Fruit fly (Drosophila melanogaster) whole organism, pupa: Measurements from ENCODE around the gene CG9213.

Experiments used
- CG10348 ChIP-seq: fragments of 200-800 bp; sonication (Bioruptor generic); IDR thresholded peaks from 2 replicates; pipeline ENCODE4 v1.3.6; 2022; ENCODE audit warnings: missing biosample characterization, missing genetic modification characterization
- CG13204 ChIP-seq: fragments of 200-800 bp; sonication (Bioruptor generic); optimal IDR thresholded peaks from 2 replicates; lab custom pipeline; 2018; ENCODE audit warnings: missing biosample characterization, mild to moderate bottlenecking, missing genetic modification characterization, moderate library complexity
- CG14655 ChIP-seq: fragments of 200-800 bp; sonication (Bioruptor generic); optimal IDR thresholded peaks from 3 replicates; lab custom pipeline; 2017; ENCODE audit warnings: mild to moderate bottlenecking, missing biosample characterization, missing genetic modification reagents, missing genetic modification characterization
- CG8159 ChIP-seq: fragments of 200-800 bp; sonication (Bioruptor generic); optimal IDR thresholded peaks from 3 replicates; lab custom pipeline; 2018; ENCODE audit warnings: missing biosample characterization, mild to moderate bottlenecking, missing genetic modification characterization, moderate library complexity
- CG8301 ChIP-seq: fragments of 200-800 bp; sonication (Bioruptor generic); optimal IDR thresholded peaks from 2 replicates; lab custom pipeline; 2018; ENCODE audit warnings: missing biosample characterization, mild to moderate bottlenecking, missing genetic modification characterization
- EcR ChIP-seq: fragments of 200-800 bp; sonication (Bioruptor generic); optimal IDR thresholded peaks from 3 replicates; lab custom pipeline; 2019; ENCODE audit warnings: missing biosample characterization, missing genetic modification characterization, mild to moderate bottlenecking, moderate library complexity, missing genetic modification reagents
- Pif1B ChIP-seq: fragments of 200-800 bp; sonication (Bioruptor generic); optimal IDR thresholded peaks from 3 replicates; lab custom pipeline; 2016; ENCODE audit warnings: missing biosample characterization, missing genetic modification characterization
- Snoo ChIP-seq: fragments of 200-800 bp; sonication (Bioruptor generic); optimal IDR thresholded peaks from 3 replicates; lab custom pipeline; 2017; ENCODE audit warnings: missing biosample characterization, mild to moderate bottlenecking, missing genetic modification characterization, inconsistent platforms
- fd96Ca ChIP-seq: fragments of 200-800 bp; sonication (Bioruptor generic); IDR thresholded peaks from 3 replicates; pipeline ENCODE4 v1.3.6; 2022; ENCODE audit warnings: missing biosample characterization, missing genetic modification characterization
- gl ChIP-seq: fragments of 200-800 bp; sonication (Bioruptor generic); optimal IDR thresholded peaks from 2 replicates; lab custom pipeline; 2018; ENCODE audit warnings: missing biosample characterization, mild to moderate bottlenecking, missing genetic modification characterization
- rn ChIP-seq: fragments of 200-800 bp; sonication (Bioruptor generic); IDR thresholded peaks from 2 replicates; pipeline ENCODE4 v1.3.6; 2022; ENCODE audit warnings: missing biosample characterization, missing genetic modification characterization

DNA sequence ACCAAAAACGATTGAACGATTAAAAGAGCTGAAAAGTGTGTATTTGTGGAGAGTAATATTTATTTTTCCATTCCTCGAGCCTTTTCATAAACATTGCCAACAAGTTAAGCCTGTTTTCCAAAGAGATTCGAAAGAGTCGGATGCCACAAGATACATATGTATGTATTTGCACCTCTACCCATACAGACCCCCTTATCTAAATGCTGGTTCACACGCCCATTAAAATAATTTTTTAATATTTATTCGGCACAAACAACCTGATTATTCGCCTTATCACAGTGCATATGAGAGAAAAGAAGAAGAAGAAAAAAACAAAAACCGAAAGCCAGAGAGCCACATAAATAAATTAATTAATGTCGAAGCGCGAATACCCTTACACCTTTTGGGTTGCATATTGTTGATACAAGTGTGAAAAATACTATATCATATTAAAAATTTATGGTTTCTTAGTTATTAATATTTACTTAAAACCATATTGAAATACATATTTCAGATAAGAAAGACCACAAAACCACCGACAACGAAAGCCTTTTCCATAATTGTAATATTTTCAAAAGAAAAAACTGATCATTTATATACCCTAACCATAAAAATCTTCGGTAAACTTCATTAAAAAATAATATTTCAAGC is 5.9 kb downstream of the CG9213 start:
- TF ChIP-seq EcR (GFP tag; lab: Kevin White, UChicago): peak; percentile 13
- peak; percentile 8 for TF ChIP-seq Pif1B
- no peak for TF ChIP-seq CG14655 (GFP tag; lab: Kevin White, UChicago)
- no peak for TF ChIP-seq CG8301 (tag; lab: Kevin White, UChicago)
- no peak for TF ChIP-seq Snoo (tag; lab: Kevin White, UChicago)
- TF ChIP-seq CG10348 (GFP tag; lab: Robert Waterston, UW): no peak
- TF ChIP-seq CG8159: no peak
- TF ChIP-seq gl (tag; lab: Kevin White, UChicago): no peak
- TF ChIP-seq rn (GFP tag; lab: Robert Waterston, UW): no peak
- TF ChIP-seq CG13204 (GFP tag; lab: Kevin White, UChicago): no peak
- TF ChIP-seq fd96Ca: no peak
